Worm (Caenorhabditis elegans): Measurements from ENCODE around the gene glr-8.

glr-8 gene

DNA sequence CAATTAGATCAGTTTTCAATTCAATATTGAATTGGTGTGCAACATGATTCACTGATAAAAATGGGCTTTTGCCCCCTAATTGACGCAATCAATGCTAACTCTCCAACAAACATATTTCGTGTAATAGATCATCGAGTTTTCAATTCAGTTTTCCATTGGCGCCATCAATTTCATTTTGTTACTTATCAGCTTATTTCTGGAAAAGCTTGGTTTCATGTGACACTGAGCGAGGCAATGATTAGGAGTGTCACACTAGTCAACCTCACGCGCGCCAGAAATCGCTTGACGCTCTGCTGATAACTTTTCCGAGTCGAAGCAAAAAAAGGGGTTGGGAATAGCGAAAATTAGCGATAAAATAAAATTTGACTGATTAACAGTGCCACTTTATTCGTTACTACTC, 12.8 kb downstream of the glr-8 start, which contains the start of gene ets-4:
TSS of gene ets-4 (plus strand) at position 347 of the 400 bp plus-strand sequence.
- peak; percentile 41 for TF ChIP-seq ztf-22 (GFP tag; optimal IDR thresholded peaks at IDR 0.05)
- TF ChIP-seq let-607 (tag; optimal IDR thresholded peaks at IDR 0.05): peak; percentile 79 to 80
- TF ChIP-seq B0336.3 (GFP tag; IDR thresholded peaks at IDR 0.05): 0 out of 2 replicates have a peak, but pooled peaks have one; percentile 32
- peak; percentile 18; the same call in 1 of the 2 replicates for TF ChIP-seq cebp-1 (GFP tag; IDR thresholded peaks at IDR 0.05)
- peak; percentile 62 for TF ChIP-seq cebp-1 (tag; optimal IDR thresholded peaks at IDR 0.05)
- TF ChIP-seq egl-44 (GFP tag; IDR thresholded peaks at IDR 0.05): 0 out of 2 replicates have a peak, but pooled peaks have one; percentile 34
- peak; percentile 5 for TF ChIP-seq tbp1 (GFP tag; optimal IDR thresholded peaks at IDR 0.05)
- peak; percentile 97 for TF ChIP-seq ets-4 (GFP tag; optimal IDR thresholded peaks at IDR 0.05)
- peak; percentile 47 for TF ChIP-seq tlf-1 (GFP tag; optimal IDR thresholded peaks at IDR 0.05)
- TF ChIP-seq T07F8.4 (tag; optimal IDR thresholded peaks at IDR 0.05): no peak
- peak; percentile 96 for TF ChIP-seq nhr-80 (tag; optimal IDR thresholded peaks at IDR 0.05)
- no peak for TF ChIP-seq lag-1 (GFP tag; IDR thresholded peaks at IDR 0.05)
- no peak for TF ChIP-seq sptf-2 (GFP tag; optimal IDR thresholded peaks at IDR 0.05)
- TF ChIP-seq nhr-90 (tag; optimal IDR thresholded peaks at IDR 0.05): peak; percentile 22
- TF ChIP-seq F37B4.10 (GFP tag; IDR thresholded peaks at IDR 0.05): 0 out of 2 replicates have a peak, but pooled peaks have one; percentile 18
- no peak for TF ChIP-seq ztf-28 (GFP tag; IDR thresholded peaks at IDR 0.05)
- TF ChIP-seq snpc-4 (GFP tag; optimal IDR thresholded peaks at IDR 0.05): no peak
- TF ChIP-seq snpc-4 (tag; optimal IDR thresholded peaks at IDR 0.05): peak in 1 of 4 experiments; percentile 13
- peak; percentile 70 for TF ChIP-seq unc-62 (GFP tag; optimal IDR thresholded peaks at IDR 0.05)

DNA sequence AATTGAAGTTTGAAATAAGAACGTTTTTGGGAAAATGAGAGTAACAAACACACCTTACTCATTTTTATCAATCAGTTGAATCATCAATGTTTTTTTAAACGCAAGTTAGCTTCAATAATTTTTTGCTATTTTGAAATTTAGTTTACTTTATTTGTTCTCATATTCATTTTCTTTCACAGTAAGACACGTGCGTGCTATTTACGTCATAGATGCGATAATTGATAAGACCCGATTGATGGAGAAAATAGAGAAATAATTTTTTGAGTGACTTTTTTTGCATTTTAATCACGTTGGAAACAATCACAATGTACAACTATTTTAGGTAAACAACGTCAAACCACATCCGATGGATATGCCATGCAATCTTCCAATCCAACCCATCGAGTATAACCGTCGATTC, 13.7 kb downstream of the glr-8 start:
- no peak for TF ChIP-seq F55B11.4 (tag; optimal IDR thresholded peaks at IDR 0.05; ENCODE audit: borderline replicate concordance, insufficient read depth)
- no peak for TF ChIP-seq ets-4 (GFP tag; optimal IDR thresholded peaks at IDR 0.05)
- no peak for TF ChIP-seq pbrm-1 (GFP tag; IDR thresholded peaks at IDR 0.05)
- TF ChIP-seq egl-18 (GFP tag; IDR thresholded peaks at IDR 0.05): no peak
- TF ChIP-seq ceh-40 (GFP tag; IDR thresholded peaks at IDR 0.05): no peak
- no peak for TF ChIP-seq efl-1 (GFP tag; optimal IDR thresholded peaks at IDR 0.05)
- TF ChIP-seq C17E4.6 (GFP tag; IDR thresholded peaks at IDR 0.05): no peak
- no peak for TF ChIP-seq ceh-27 (GFP tag; optimal IDR thresholded peaks at IDR 0.05)
- TF ChIP-seq him-1 (tag; optimal IDR thresholded peaks at IDR 0.05): no peak
- TF ChIP-seq chd-7 (tag; optimal IDR thresholded peaks at IDR 0.05): no peak
- TF ChIP-seq nhr-120 (GFP tag; IDR thresholded peaks at IDR 0.05): no peak
- TF ChIP-seq B0261.1 (tag; optimal IDR thresholded peaks at IDR 0.05): no peak
- TF ChIP-seq nhr-90 (tag; optimal IDR thresholded peaks at IDR 0.05): no peak
- TF ChIP-seq hmg-20 (GFP tag; IDR thresholded peaks at IDR 0.05): no peak
- no peak for TF ChIP-seq F23B12.7 (tag; optimal IDR thresholded peaks at IDR 0.05; ENCODE audit: insufficient read depth)

DNA sequence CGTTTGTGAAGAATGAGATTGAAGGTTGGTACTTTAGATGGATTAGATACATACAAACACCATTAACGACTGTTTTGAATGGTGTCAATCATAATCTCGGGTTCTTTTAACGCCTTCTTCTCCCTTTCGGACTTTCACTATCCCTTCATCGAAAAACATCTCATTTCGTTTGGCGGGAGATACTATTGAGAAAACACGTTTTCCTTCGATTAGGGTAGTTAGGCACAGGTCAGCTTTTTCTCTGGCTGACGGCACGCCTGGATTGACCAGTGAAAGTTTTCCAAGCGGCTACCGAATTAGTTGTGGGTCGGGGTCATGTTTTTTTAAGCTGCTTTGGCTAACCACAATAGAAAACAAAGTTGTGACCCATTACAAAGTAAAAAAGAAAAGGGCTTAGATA, 14.2 kb downstream of the glr-8 start:
- no peak for TF ChIP-seq sptf-2 (GFP tag; optimal IDR thresholded peaks at IDR 0.05)
- TF ChIP-seq athp-1 (tag; optimal IDR thresholded peaks at IDR 0.05): no peak
- no peak for TF ChIP-seq madf-8 (GFP tag; conservative IDR thresholded peaks at IDR 0.05)
- no peak for TF ChIP-seq rec-8 (tag; optimal IDR thresholded peaks at IDR 0.05)
- no peak for TF ChIP-seq ceh-79 (tag; optimal IDR thresholded peaks at IDR 0.05)
- TF ChIP-seq bed-1 (GFP tag; IDR thresholded peaks at IDR 0.05): no peak
- 0 out of 2 replicates have a peak, but pooled peaks have one; percentile 70 for TF ChIP-seq madf-3 (GFP tag; IDR thresholded peaks at IDR 0.05)
- TF ChIP-seq somi-1 (GFP tag; optimal IDR thresholded peaks at IDR 0.05): no peak
